Worm (Caenorhabditis elegans): ENCODE measurements around the gene suf-1.

Gene suf-1

ce11 chrII:8603567-8604359, at the start of gene suf-1:
Gene suf-1 (plus strand): TSS chrII:8603846.
- TF ChIP-seq ces-1 (GFP tag; optimal IDR thresholded peaks at IDR 0.05) (peak; percentile 62), lsy-2 (tag; optimal IDR thresholded peaks at IDR 0.05) (peak; percentile 33), nhr-237 (tag; optimal IDR thresholded peaks at IDR 0.05) (no peak), flh-1 (GFP tag; optimal IDR thresholded peaks at IDR 0.05) (no peak)

- TF ChIP-seq bed-3 (GFP tag; optimal IDR thresholded peaks at IDR 0.05) (no peak), elt-1 (tag; optimal IDR thresholded peaks at IDR 0.05; ENCODE audit: borderline replicate concordance, insufficient read depth) (no peak), ces-1 (GFP tag; optimal IDR thresholded peaks at IDR 0.05) (no peak), nhr-237 (tag; optimal IDR thresholded peaks at IDR 0.05) (no peak), elt-3 (tag; optimal IDR thresholded peaks at IDR 0.05) (no peak), ceh-43 (GFP tag; optimal IDR thresholded peaks at IDR 0.05) (no peak), ztf-11 (tag; optimal IDR thresholded peaks at IDR 0.05) (no peak), sptf-1 (tag; optimal IDR thresholded peaks at IDR 0.05) (no peak), blmp-1 (tag; optimal IDR thresholded peaks at IDR 0.05) (no peak), lin-32 (GFP tag; optimal IDR thresholded peaks at IDR 0.05) (no peak), M03D4.4 (tag; optimal IDR thresholded peaks at IDR 0.05) (no peak), sem-2 (GFP tag; optimal IDR thresholded peaks at IDR 0.05) (no peak), hlh-1 (tag; optimal IDR thresholded peaks at IDR 0.05) (no peak), snpc-4 (tag; optimal IDR thresholded peaks at IDR 0.05) (no peak), unc-120 (tag; optimal IDR thresholded peaks at IDR 0.05; ENCODE audit: poor library complexity, severe bottlenecking) (no peak), nhr-12 (tag; optimal IDR thresholded peaks at IDR 0.05) (no peak), tbx-8 (GFP tag; optimal IDR thresholded peaks at IDR 0.05) (no peak), nhr-76 (tag; optimal IDR thresholded peaks at IDR 0.05) (no peak), pha-4 (tag; optimal IDR thresholded peaks at IDR 0.05) (no peak)
Measured at ce11 chrII:8554568-8554967, 49.1 kb upstream of the suf-1 start.

ce11 chrII:8556166-8556565, 47.5 kb upstream of the suf-1 start, which contains the start of gene glb-27:
Gene glb-27 (minus strand): TSS chrII:8556266.
- no peak for TF ChIP-seq sem-2 (GFP tag; optimal IDR thresholded peaks at IDR 0.05)
- TF ChIP-seq elt-3 (tag; optimal IDR thresholded peaks at IDR 0.05): no peak

ce11 chrII:8559188-8559587, 44.5 kb upstream of the suf-1 start:
- TF ChIP-seq ces-1 (GFP tag; optimal IDR thresholded peaks at IDR 0.05) (peak; percentile 96), zip-8 (tag; optimal IDR thresholded peaks at IDR 0.05) (no peak)

ce11 chrII:8561227-8561626, 42.4 kb upstream of the suf-1 start, which contains the start of gene iff-2:
Gene iff-2 (minus strand): TSS chrII:8561367.
- TF ChIP-seq elt-3 (tag; optimal IDR thresholded peaks at IDR 0.05) (peak; percentile 87), ceh-43 (GFP tag; optimal IDR thresholded peaks at IDR 0.05) (peak; percentile 64), nhr-76 (tag; optimal IDR thresholded peaks at IDR 0.05) (peak; percentile 34), unc-62 (GFP tag; optimal IDR thresholded peaks at IDR 0.05) (peak; percentile 85), nhr-12 (tag; optimal IDR thresholded peaks at IDR 0.05) (peak; percentile 73), bed-3 (GFP tag; optimal IDR thresholded peaks at IDR 0.05) (peak; percentile 46), lin-32 (GFP tag; optimal IDR thresholded peaks at IDR 0.05) (peak; percentile 59), snpc-4 (tag; optimal IDR thresholded peaks at IDR 0.05) (no peak), tbx-8 (GFP tag; optimal IDR thresholded peaks at IDR 0.05) (peak; percentile 30), unc-120 (tag; optimal IDR thresholded peaks at IDR 0.05; ENCODE audit: poor library complexity, severe bottlenecking) (peak; percentile 95), zip-8 (tag; optimal IDR thresholded peaks at IDR 0.05) (peak; percentile 61), elt-1 (tag; optimal IDR thresholded peaks at IDR 0.05; ENCODE audit: borderline replicate concordance, insufficient read depth) (peak; percentile 6), mls-2 (tag; optimal IDR thresholded peaks at IDR 0.05) (peak; percentile 81), ceh-83 (GFP tag; optimal IDR thresholded peaks at IDR 0.05) (peak; percentile 78), ceh-39 (tag; optimal IDR thresholded peaks at IDR 0.05) (peak; percentile 99), lsy-2 (tag; optimal IDR thresholded peaks at IDR 0.05) (peak; percentile 93), pha-4 (tag; optimal IDR thresholded peaks at IDR 0.05) (peak; percentile 100), lin-13 (tag; optimal IDR thresholded peaks at IDR 0.05) (peak; percentile 99), nhr-28 (tag; optimal IDR thresholded peaks at IDR 0.05) (peak; percentile 48), hlh-1 (tag; optimal IDR thresholded peaks at IDR 0.05) (peak; percentile 91), mab-5 (tag; optimal IDR thresholded peaks at IDR 0.05) (peak; percentile 33), cnd-1 (tag; optimal IDR thresholded peaks at IDR 0.05) (peak; percentile 88), ham-2 (GFP tag; optimal IDR thresholded peaks at IDR 0.05) (peak; percentile 69), mep-1 (tag; optimal IDR thresholded peaks at IDR 0.05) (peak; percentile 100), unc-39 (tag; optimal IDR thresholded peaks at IDR 0.05) (peak; percentile 59), sptf-1 (tag; optimal IDR thresholded peaks at IDR 0.05) (peak; percentile 91), nhr-237 (tag; optimal IDR thresholded peaks at IDR 0.05) (peak; percentile 98), nhr-2 (tag; optimal IDR thresholded peaks at IDR 0.05) (peak; percentile 82), sem-2 (GFP tag; optimal IDR thresholded peaks at IDR 0.05) (peak; percentile 21), flh-1 (GFP tag; optimal IDR thresholded peaks at IDR 0.05) (no peak), ces-1 (GFP tag; optimal IDR thresholded peaks at IDR 0.05) (peak; percentile 72), ztf-11 (tag; optimal IDR thresholded peaks at IDR 0.05) (peak; percentile 72), drap-1 (GFP tag; optimal IDR thresholded peaks at IDR 0.05) (peak; percentile 92), M03D4.4 (tag; optimal IDR thresholded peaks at IDR 0.05) (peak; percentile 82), blmp-1 (tag; optimal IDR thresholded peaks at IDR 0.05) (no peak)
